Fruit fly (Drosophila melanogaster): ENCODE results near the gene CG34027.

The CG34027 gene

DNA sequence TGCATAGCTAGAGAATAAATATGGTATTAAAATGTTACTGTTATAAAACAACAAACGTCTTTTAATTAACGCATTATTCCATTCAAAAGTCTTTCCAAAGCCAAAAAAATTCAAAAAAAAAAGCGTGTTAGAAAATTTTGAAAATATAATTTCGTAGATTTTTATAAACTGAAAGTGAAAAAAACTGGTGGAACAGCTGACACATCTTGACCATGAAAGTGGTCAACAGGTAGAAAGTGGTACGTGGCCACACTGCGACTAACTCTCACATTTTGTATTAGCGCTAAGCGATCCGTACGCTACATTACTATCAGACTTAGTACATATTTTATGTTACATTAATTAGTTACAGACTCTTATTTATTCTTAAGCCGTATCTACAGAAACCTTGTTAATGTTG, 38.0 kb downstream of the CG34027 start, which contains the start of gene CG11836:
TSS of gene CG11836 (plus strand) at position 256 of the 400 bp plus-strand sequence.
- TF ChIP-seq Myc (optimal IDR thresholded peaks at IDR 0.05): no peak
- TF ChIP-seq dl (GFP tag; optimal IDR thresholded peaks at IDR 0.05; ENCODE audit: insufficient read depth in 1 of 2, partially characterized antibody in 2 of 2): no peak
- TF ChIP-seq dmrt93B (GFP tag; optimal IDR thresholded peaks at IDR 0.05): no peak
- no peak for TF ChIP-seq rgr (GFP tag; optimal IDR thresholded peaks at IDR 0.05)
- TF ChIP-seq usp (GFP tag; optimal IDR thresholded peaks at IDR 0.05): no peak
- TF ChIP-seq fru (GFP tag; optimal IDR thresholded peaks at IDR 0.05): no peak
- no peak for TF ChIP-seq Abd-B (GFP tag; optimal IDR thresholded peaks at IDR 0.05)
- TF ChIP-seq Hr83 (GFP tag; optimal IDR thresholded peaks at IDR 0.05; ENCODE audit: poor library complexity, severe bottlenecking): no peak
- TF ChIP-seq sage (GFP tag; optimal IDR thresholded peaks at IDR 0.05): no peak
- TF ChIP-seq ey (GFP tag; optimal IDR thresholded peaks at IDR 0.05): no peak
- TF ChIP-seq CG32264 (GFP tag; optimal IDR thresholded peaks at IDR 0.05): no peak
- TF ChIP-seq h (GFP tag; optimal IDR thresholded peaks at IDR 0.05): no peak
- no peak for TF ChIP-seq dsf (GFP tag; optimal IDR thresholded peaks at IDR 0.05; ENCODE audit: borderline replicate concordance)
- no peak for TF ChIP-seq tai (GFP tag; optimal IDR thresholded peaks at IDR 0.05)
- TF ChIP-seq GATAd (GFP tag; optimal IDR thresholded peaks at IDR 0.05): no peak
- no peak for TF ChIP-seq Sp1 (GFP tag; optimal IDR thresholded peaks at IDR 0.05)

DNA sequence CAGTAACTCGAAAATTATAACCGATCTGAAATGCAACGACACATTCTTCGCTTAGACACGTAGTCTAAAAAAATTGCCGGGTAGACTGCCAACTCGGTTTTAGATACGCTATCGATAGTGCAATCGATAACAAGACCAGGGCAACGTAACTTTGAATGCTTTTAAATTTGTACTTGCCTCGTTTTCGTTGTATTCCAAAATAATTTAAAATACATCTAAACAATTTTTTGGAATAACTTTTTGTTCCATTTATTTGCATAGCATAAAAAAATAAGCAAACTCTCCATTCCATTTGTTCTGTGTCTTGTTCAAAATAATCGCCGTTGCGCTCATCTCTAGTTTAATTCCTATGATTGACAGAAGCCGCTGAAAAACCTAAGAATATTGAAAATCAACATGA, 39.3 kb downstream of the CG34027 start, which contains the start of the genes Stt3B and CG11839:
TSS of gene Stt3B (minus strand) at position 69 of the 400 bp plus-strand sequence.
TSS of gene CG11839 (plus strand) at position 359 of the 400 bp plus-strand sequence.
- TF ChIP-seq CG9705 (GFP tag; optimal IDR thresholded peaks at IDR 0.05): peak; percentile 60
- peak; percentile 2 for TF ChIP-seq sage (GFP tag; optimal IDR thresholded peaks at IDR 0.05)
- TF ChIP-seq pan (optimal IDR thresholded peaks at IDR 0.05): no peak
- peak; percentile 29 for TF ChIP-seq Hr83 (GFP tag; optimal IDR thresholded peaks at IDR 0.05; ENCODE audit: poor library complexity, severe bottlenecking)
- no peak for TF ChIP-seq Rel (GFP tag; optimal IDR thresholded peaks at IDR 0.05)
- TF ChIP-seq Rel (tag; optimal IDR thresholded peaks at IDR 0.05): peak; percentile 61
- peak; percentile 59 for TF ChIP-seq sv (GFP tag; optimal IDR thresholded peaks at IDR 0.05)
- no peak for TF ChIP-seq usp (GFP tag; optimal IDR thresholded peaks at IDR 0.05)
- TF ChIP-seq Abd-B (GFP tag; optimal IDR thresholded peaks at IDR 0.05): no peak
- TF ChIP-seq Vsx2 (GFP tag; optimal IDR thresholded peaks at IDR 0.05; ENCODE audit: partially characterized antibody): no peak
- peak; percentile 75 for TF ChIP-seq OdsH (GFP tag; optimal IDR thresholded peaks at IDR 0.05)
- TF ChIP-seq Dif (GFP tag; optimal IDR thresholded peaks at IDR 0.05; ENCODE audit: partially characterized antibody): no peak
- peak; percentile 61 for TF ChIP-seq psq (GFP tag; optimal IDR thresholded peaks at IDR 0.05)
- TF ChIP-seq Jra (GFP tag; optimal IDR thresholded peaks at IDR 0.05): peak; percentile 91
- peak; percentile 78 for TF ChIP-seq ey (GFP tag; optimal IDR thresholded peaks at IDR 0.05)
- peak; percentile 83 for TF ChIP-seq HLH106 (tag; optimal IDR thresholded peaks at IDR 0.05)
- no peak for TF ChIP-seq CrebA (GFP tag; optimal IDR thresholded peaks at IDR 0.05; ENCODE audit: borderline replicate concordance)
- peak; percentile 89 for TF ChIP-seq Hnf4 (GFP tag; optimal IDR thresholded peaks at IDR 0.05)
- no peak for TF ChIP-seq dmrt93B (GFP tag; optimal IDR thresholded peaks at IDR 0.05)
- TF ChIP-seq fru (GFP tag; optimal IDR thresholded peaks at IDR 0.05): no peak
- TF ChIP-seq h (GFP tag; optimal IDR thresholded peaks at IDR 0.05): peak; percentile 85
- TF ChIP-seq dsf (GFP tag; optimal IDR thresholded peaks at IDR 0.05; ENCODE audit: borderline replicate concordance): peak; percentile 84
- TF ChIP-seq foxo (GFP tag; optimal IDR thresholded peaks at IDR 0.05): peak in 1 of 2 experiments; percentile 84
- no peak for TF ChIP-seq GATAd (GFP tag; optimal IDR thresholded peaks at IDR 0.05)
- no peak for TF ChIP-seq Sp1 (GFP tag; optimal IDR thresholded peaks at IDR 0.05)
- peak; percentile 1 for TF ChIP-seq CG32264 (GFP tag; optimal IDR thresholded peaks at IDR 0.05)
- TF ChIP-seq woc (GFP tag; optimal IDR thresholded peaks at IDR 0.05): peak; percentile 87
- TF ChIP-seq Dfd (GFP tag; optimal IDR thresholded peaks at IDR 0.05): no peak
- no peak for TF ChIP-seq Hr78 (GFP tag; optimal IDR thresholded peaks at IDR 0.05)
- TF ChIP-seq Myc (optimal IDR thresholded peaks at IDR 0.05): no peak
- no peak for TF ChIP-seq br (GFP tag; optimal IDR thresholded peaks at IDR 0.05)

DNA sequence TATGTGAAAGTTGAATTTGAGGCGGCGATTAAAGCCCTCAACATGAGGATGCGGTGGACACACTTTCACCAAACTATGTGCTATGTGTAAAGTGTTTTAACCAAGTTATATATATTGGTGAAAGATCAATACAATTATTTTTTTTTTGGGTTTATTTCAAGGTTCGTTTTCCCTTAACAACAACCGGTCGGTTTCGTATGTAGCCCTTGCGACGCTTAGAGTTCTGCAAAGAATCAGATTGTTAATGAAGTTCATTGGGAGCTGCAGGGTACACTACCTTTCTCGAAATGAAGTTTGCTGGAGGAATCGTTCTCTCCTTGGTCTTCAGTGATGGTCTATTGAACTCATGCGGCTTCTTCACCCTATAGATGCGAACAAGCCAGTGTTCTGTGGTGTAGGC, 42.0 kb downstream of the CG34027 start:
- TF ChIP-seq HLH106 (tag; optimal IDR thresholded peaks at IDR 0.05): no peak
- no peak for TF ChIP-seq ey (GFP tag; optimal IDR thresholded peaks at IDR 0.05)
- no peak for TF ChIP-seq Hr78 (GFP tag; optimal IDR thresholded peaks at IDR 0.05)
- no peak for TF ChIP-seq OdsH (GFP tag; optimal IDR thresholded peaks at IDR 0.05)
- TF ChIP-seq CrebA (GFP tag; optimal IDR thresholded peaks at IDR 0.05; ENCODE audit: borderline replicate concordance): no peak
- TF ChIP-seq usp (GFP tag; optimal IDR thresholded peaks at IDR 0.05): no peak
- no peak for TF ChIP-seq sage (GFP tag; optimal IDR thresholded peaks at IDR 0.05)
- no peak for TF ChIP-seq brk (GFP tag; optimal IDR thresholded peaks at IDR 0.05)
- no peak for TF ChIP-seq tai (GFP tag; optimal IDR thresholded peaks at IDR 0.05)
- TF ChIP-seq pan (optimal IDR thresholded peaks at IDR 0.05): no peak
- no peak for TF ChIP-seq Jra (GFP tag; optimal IDR thresholded peaks at IDR 0.05)
- no peak for TF ChIP-seq Abd-B (GFP tag; optimal IDR thresholded peaks at IDR 0.05)
- TF ChIP-seq sv (GFP tag; optimal IDR thresholded peaks at IDR 0.05): no peak
- TF ChIP-seq Hnf4 (GFP tag; optimal IDR thresholded peaks at IDR 0.05): no peak

All from whole organism, wandering third instar larva.